Worm (Caenorhabditis elegans): Measurements from ENCODE around the gene srt-29.

Gene srt-29

ce11 chrV:2713532-2713931 lies 5.4 kb downstream of the srt-29 start, which contains the start of gene srt-28:
srt-28 (minus strand) TSS chrV:2713632.
- no peak for TF ChIP-seq ceh-19 (GFP tag; optimal IDR thresholded peaks at IDR 0.05)
- TF ChIP-seq hlh-30 (tag; optimal IDR thresholded peaks at IDR 0.05; ENCODE audit: insufficient read depth) = no peak
- no peak for TF ChIP-seq tbx-7 (tag; optimal IDR thresholded peaks at IDR 0.05)
- no peak for TF ChIP-seq madf-2 (tag; optimal IDR thresholded peaks at IDR 0.05)
- TF ChIP-seq T23F11.4 (GFP tag; optimal IDR thresholded peaks at IDR 0.05) = no peak
- TF ChIP-seq fax-1 (tag; optimal IDR thresholded peaks at IDR 0.05) = no peak
- TF ChIP-seq rnt-1 (tag; optimal IDR thresholded peaks at IDR 0.05) = no peak
- no peak for TF ChIP-seq ttx-3 (tag; optimal IDR thresholded peaks at IDR 0.05)
- TF ChIP-seq hlh-8 (tag; optimal IDR thresholded peaks at IDR 0.05) = no peak
- TF ChIP-seq unc-55 (GFP tag; optimal IDR thresholded peaks at IDR 0.05) = no peak
- no peak for TF ChIP-seq pha-4 (tag; optimal IDR thresholded peaks at IDR 0.05)
- TF ChIP-seq K02D7.2 (tag; optimal IDR thresholded peaks at IDR 0.05) = no peak
- TF ChIP-seq lin-11 (tag; optimal IDR thresholded peaks at IDR 0.05) = no peak
- no peak for TF ChIP-seq syd-9 (tag; optimal IDR thresholded peaks at IDR 0.05)
- no peak for TF ChIP-seq ref-2 (tag; optimal IDR thresholded peaks at IDR 0.05)
- TF ChIP-seq pax-1 (tag; optimal IDR thresholded peaks at IDR 0.05) = no peak

ce11 chrV:2711429-2711828 lies 7.5 kb downstream of the srt-29 start, which contains the start of gene C24B9.3:
C24B9.3 (minus strand) TSS chrV:2711599.
- TF ChIP-seq ceh-22 (tag; optimal IDR thresholded peaks at IDR 0.05) = no peak
- peak; percentile 29 for TF ChIP-seq elt-2 (tag; optimal IDR thresholded peaks at IDR 0.05)

DNA sequence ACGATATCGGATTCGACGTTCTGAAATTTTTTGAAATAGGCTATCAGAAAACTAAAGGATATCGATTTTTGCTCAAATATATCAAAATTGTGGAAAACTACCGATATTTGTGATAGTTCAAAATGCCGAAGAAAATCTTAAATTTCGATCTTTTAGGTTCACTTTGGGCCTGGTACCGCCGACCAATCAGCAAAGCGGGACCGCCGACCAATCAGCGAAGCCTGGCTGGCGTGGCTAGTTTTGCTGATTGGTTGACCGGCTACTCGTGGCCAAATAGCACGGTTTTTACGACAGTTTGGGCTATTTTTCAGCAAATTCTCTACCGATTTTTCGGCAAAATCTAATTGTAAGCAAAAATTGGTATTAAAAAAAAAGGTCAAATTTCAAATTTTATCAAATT lies 8.7 kb downstream of the srt-29 start:
- TF ChIP-seq unc-42 (tag; optimal IDR thresholded peaks at IDR 0.05) (no peak), npax-4 (tag; optimal IDR thresholded peaks at IDR 0.05) (no peak), ama-1 (optimal IDR thresholded peaks at IDR 0.05) (no peak), ceh-31 (tag; optimal IDR thresholded peaks at IDR 0.05) (no peak), nfya-1 (tag; optimal IDR thresholded peaks at IDR 0.05) (peak; percentile 54)

ce11 chrV:2706379-2706778 lies 12.6 kb downstream of the srt-29 start:
- TF ChIP-seq ceh-45 (GFP tag; IDR thresholded peaks at IDR 0.05) (no peak), dmd-4 (tag; optimal IDR thresholded peaks at IDR 0.05; ENCODE audit: borderline replicate concordance) (no peak), ztf-16 (tag; optimal IDR thresholded peaks at IDR 0.05) (no peak)

DNA sequence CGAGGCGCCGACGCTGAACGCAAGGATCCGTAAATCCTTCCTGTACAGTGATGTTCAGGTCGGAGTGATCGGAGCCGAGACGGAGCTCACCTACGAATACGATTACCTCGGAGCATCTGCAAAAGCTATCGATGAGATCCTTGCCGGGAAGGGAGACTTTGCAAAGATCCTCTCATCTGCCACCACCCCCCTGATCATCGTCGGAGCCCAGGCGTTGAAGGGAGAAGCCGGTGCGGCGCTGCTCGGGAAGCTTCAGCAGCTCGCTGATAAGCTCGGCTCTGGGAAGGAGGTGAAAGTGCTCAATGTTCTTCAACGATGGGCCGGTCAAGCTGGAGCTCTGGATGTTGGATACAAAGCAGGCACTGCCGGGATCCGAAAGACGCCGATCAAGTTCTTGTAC lies 15.6 kb downstream of the srt-29 start:
- TF ChIP-seq pha-2 (tag; optimal IDR thresholded peaks at IDR 0.05) = no peak
- no peak for TF ChIP-seq ama-1 (optimal IDR thresholded peaks at IDR 0.05)
- TF ChIP-seq pqm-1 (tag; optimal IDR thresholded peaks at IDR 0.05) = no peak
- TF ChIP-seq ceh-9 (tag; optimal IDR thresholded peaks at IDR 0.05) = no peak
- no peak for TF ChIP-seq rnt-1 (tag; optimal IDR thresholded peaks at IDR 0.05)

DNA sequence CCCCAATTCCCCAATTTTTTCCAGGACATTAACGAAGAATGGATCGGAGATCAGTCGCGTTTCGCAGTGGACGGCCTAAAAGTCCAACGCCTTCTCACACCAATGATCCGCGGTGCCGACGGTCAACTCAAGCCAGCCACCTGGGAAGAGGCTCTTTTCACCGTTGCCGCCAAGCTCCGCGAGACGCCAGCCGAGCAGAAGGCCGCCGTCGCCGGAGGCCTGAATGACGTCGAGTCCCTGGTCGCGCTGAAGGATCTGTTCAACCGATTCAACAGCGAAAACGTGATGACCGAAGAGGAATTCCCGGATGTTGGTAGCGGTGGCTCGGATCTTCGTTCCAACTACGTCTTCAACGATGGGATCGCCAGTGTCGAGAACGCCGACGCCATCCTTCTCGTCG lies 16.1 kb downstream of the srt-29 start:
- TF ChIP-seq ceh-22 (tag; optimal IDR thresholded peaks at IDR 0.05) (no peak), hlh-8 (tag; optimal IDR thresholded peaks at IDR 0.05) (no peak), elt-4 (tag; optimal IDR thresholded peaks at IDR 0.05) (peak; percentile 7), ceh-9 (tag; optimal IDR thresholded peaks at IDR 0.05) (no peak), ztf-16 (tag; optimal IDR thresholded peaks at IDR 0.05) (no peak), hlh-6 (tag; optimal IDR thresholded peaks at IDR 0.05) (no peak)

DNA sequence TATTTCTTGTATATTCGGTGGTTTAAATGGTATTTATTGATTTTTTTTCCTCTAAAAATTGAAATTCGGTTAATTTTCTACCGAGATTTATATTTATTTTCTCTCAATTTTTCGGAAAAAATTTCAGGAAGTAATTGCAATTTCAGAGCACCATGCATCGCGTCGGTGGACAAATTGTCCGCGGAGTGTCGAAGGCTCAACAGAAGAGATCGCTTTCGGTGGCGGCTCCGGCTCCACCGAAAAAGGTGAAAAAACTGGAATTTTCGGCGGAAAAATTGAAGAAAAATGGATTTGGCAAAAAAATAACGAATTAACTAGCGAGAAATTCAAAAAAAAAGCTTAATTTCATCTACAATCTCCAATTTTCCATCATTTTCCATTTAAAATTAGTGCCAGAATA lies 20.1 kb downstream of the srt-29 start, which contains the start of gene nuo-5:
Gene nuo-5 (plus strand): TSS at position 147 of the 400 bp plus-strand sequence.
- TF ChIP-seq F13H6.1 (tag; optimal IDR thresholded peaks at IDR 0.05) (no peak), ceh-9 (tag; optimal IDR thresholded peaks at IDR 0.05) (no peak), pros-1 (tag; optimal IDR thresholded peaks at IDR 0.05) (no peak), ceh-24 (tag; optimal IDR thresholded peaks at IDR 0.05) (no peak), dmd-4 (tag; optimal IDR thresholded peaks at IDR 0.05; ENCODE audit: borderline replicate concordance) (no peak), ceh-2 (tag; optimal IDR thresholded peaks at IDR 0.05) (no peak), ama-1 (optimal IDR thresholded peaks at IDR 0.05) (no peak), che-1 (tag; optimal IDR thresholded peaks at IDR 0.05) (no peak), nhr-232 (tag; optimal IDR thresholded peaks at IDR 0.05) (no peak), ceh-48 (tag; optimal IDR thresholded peaks at IDR 0.05) (no peak), hlh-8 (tag; optimal IDR thresholded peaks at IDR 0.05) (no peak), sox-4 (tag; optimal IDR thresholded peaks at IDR 0.05) (no peak), ttx-3 (tag; optimal IDR thresholded peaks at IDR 0.05) (no peak), Y22D7AL.16 (tag; optimal IDR thresholded peaks at IDR 0.05) (no peak), npax-4 (tag; optimal IDR thresholded peaks at IDR 0.05) (no peak), K09A11.1 (tag; optimal IDR thresholded peaks at IDR 0.05; ENCODE audit: insufficient read depth) (no peak), ceh-30 (tag; optimal IDR thresholded peaks at IDR 0.05) (no peak), fkh-10 (GFP tag; optimal IDR thresholded peaks at IDR 0.05) (no peak)

Data from whole organism, late embryonic.